Worm (Caenorhabditis elegans) whole organism, early embryonic: ENCODE measurements around the gene T03G11.10.

Experiments used
- ama-1 ChIP-seq: fragments of 150-350 bp; optimal IDR thresholded peaks from 2 replicates; lab custom pipeline; 2014
- flt-1 ChIP-seq: fragments of 200-800 bp; sonication (Bioruptor generic); IDR thresholded peaks from 2 replicates; pipeline ENCODE4 v1.3.6; 2022; ENCODE audit warnings: missing genetic modification characterization, missing compliant biosample characterization
- sea-1 ChIP-seq: fragments of 200-800 bp; sonication (Bioruptor generic); conservative IDR thresholded peaks from 2 replicates; pipeline ENCODE4 v1.3.6; 2022; ENCODE audit warnings: missing genetic modification characterization, missing compliant biosample characterization
- tbx-11 ChIP-seq: fragments of 200-800 bp; sonication (Bioruptor generic); IDR thresholded peaks from 2 replicates; pipeline ENCODE4 v1.3.6; 2022; ENCODE audit warnings: missing genetic modification characterization, missing compliant biosample characterization

DNA sequence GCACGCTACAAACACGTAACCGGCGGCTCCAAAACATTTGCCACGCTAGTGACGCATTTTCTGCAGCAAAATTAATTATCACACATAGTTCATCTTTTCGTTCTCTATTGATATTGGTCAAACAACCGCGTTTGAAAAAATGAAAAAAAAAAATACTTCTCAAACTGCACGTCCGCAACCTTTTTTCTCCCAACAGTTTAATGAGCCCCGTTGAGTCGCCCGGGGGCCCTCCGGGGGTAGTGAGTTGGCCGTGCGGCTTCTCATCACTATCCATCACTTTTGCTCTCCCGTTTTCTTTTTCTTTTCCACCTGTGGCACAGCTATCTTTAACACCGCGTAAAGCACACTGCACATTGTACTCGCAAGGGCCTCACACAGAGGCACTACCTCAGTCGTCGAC, 38.4 kb upstream of the T03G11.10 start:
- TF ChIP-seq sea-1: no peak
- TF ChIP-seq tbx-11 (GFP tag; lab: Robert Waterston, UW): no peak
- no peak for TF ChIP-seq ama-1 (lab: Kevin White, UChicago)
- TF ChIP-seq flt-1 (GFP tag; lab: Robert Waterston, UW): no peak
